Fruit fly (Drosophila melanogaster) whole organism, embryonic: ENCODE measurements around the gene CG12115.

Experiments
- ATbp ChIP-seq: fragments of 200-800 bp; sonication (Bioruptor generic); optimal IDR thresholded peaks from 2 replicates; lab custom pipeline; 2017; ENCODE audit warnings: missing biosample characterization, mild to moderate bottlenecking, missing genetic modification characterization, missing genetic modification reagents
- Adf1 ChIP-seq: fragments of 200-800 bp; sonication (Bioruptor generic); IDR thresholded peaks from 2 replicates; pipeline ENCODE4 v1.3.6; 2022; ENCODE audit warnings: missing biosample characterization, missing genetic modification characterization
- Atf3 ChIP-seq: fragments of 200-800 bp; sonication (Bioruptor generic); optimal IDR thresholded peaks from 3 replicates; lab custom pipeline; 2016; ENCODE audit warnings: missing biosample characterization, missing genetic modification characterization
- Awh ChIP-seq: fragments of 200-800 bp; sonication (Bioruptor generic); IDR thresholded peaks from 2 replicates; pipeline ENCODE4, ENCODE4 v1.3.6; 2022; ENCODE audit warnings: missing biosample characterization, missing genetic modification characterization
- B-H1 ChIP-seq: fragments of 200-800 bp; sonication (Bioruptor generic); IDR thresholded peaks from 3 replicates; pipeline ENCODE4 v1.3.6; 2022; ENCODE audit warnings: missing biosample characterization, missing genetic modification characterization
- Bdp1 ChIP-seq: fragments of 200-800 bp; sonication (Bioruptor generic); optimal IDR thresholded peaks from 3 replicates; lab custom pipeline; 2016; ENCODE audit warnings: missing biosample characterization, missing genetic modification characterization
- C15 ChIP-seq: fragments of 200-800 bp; sonication (Bioruptor generic); IDR thresholded peaks from 3 replicates; pipeline ENCODE4 v1.3.6; 2022; ENCODE audit warnings: missing biosample characterization, missing genetic modification characterization
- CG10267 ChIP-seq: fragments of 200-800 bp; sonication (Bioruptor generic); optimal IDR thresholded peaks from 2 replicates; lab custom pipeline; 2018; ENCODE audit warnings: missing biosample characterization, mild to moderate bottlenecking, missing genetic modification characterization, moderate library complexity
- CG10366 ChIP-seq: fragments of 200-800 bp; sonication (Bioruptor generic); IDR thresholded peaks from 2 replicates; pipeline ENCODE4 v1.3.6; 2022; ENCODE audit warnings: missing biosample characterization, missing genetic modification characterization
- CG10565 ChIP-seq: fragments of 200-800 bp; sonication (Bioruptor generic); optimal IDR thresholded peaks from 3 replicates; lab custom pipeline; 2016; ENCODE audit warnings: missing biosample characterization, mild to moderate bottlenecking, missing genetic modification characterization
- CG11560 ChIP-seq: fragments of 200-800 bp; sonication (Bioruptor generic); IDR thresholded peaks from 3 replicates; pipeline ENCODE4 v1.3.6; 2022; ENCODE audit warnings: missing biosample characterization, missing genetic modification characterization
- CG14050 ChIP-seq: fragments of 200-800 bp; sonication (Bioruptor generic); IDR thresholded peaks from 3 replicates; pipeline ENCODE4 v1.3.6; 2022; ENCODE audit warnings: missing biosample characterization, missing genetic modification characterization
- CG17612 ChIP-seq: fragments of 200-800 bp; sonication (Bioruptor generic); IDR thresholded peaks from 2 replicates; pipeline ENCODE4 v1.3.6; 2022; ENCODE audit warnings: missing biosample characterization, missing genetic modification characterization
- CG18476 ChIP-seq: fragments of 200-800 bp; sonication (Bioruptor generic); optimal IDR thresholded peaks from 2 replicates; lab custom pipeline; 2016; ENCODE audit warnings: missing biosample characterization, mild to moderate bottlenecking, missing genetic modification characterization
- CG42726 ChIP-seq: fragments of 200-800 bp; sonication (Bioruptor generic); IDR thresholded peaks from 2 replicates; pipeline ENCODE4 v1.3.6; 2022; ENCODE audit warnings: missing biosample characterization, missing genetic modification characterization; ENCODE audit not compliant: partially characterized antibody
- CG4404 ChIP-seq: fragments of 200-800 bp; sonication (Bioruptor generic); IDR thresholded peaks from 2 replicates; pipeline ENCODE4 v1.3.6; 2022; ENCODE audit warnings: missing biosample characterization, missing genetic modification characterization
- CG4617 ChIP-seq: fragments of 200-800 bp; sonication (Bioruptor generic); optimal IDR thresholded peaks from 3 replicates; lab custom pipeline; 2016; ENCODE audit warnings: missing biosample characterization, missing genetic modification characterization, borderline replicate concordance
- CG6813 ChIP-seq: fragments of 200-800 bp; sonication (Bioruptor generic); optimal IDR thresholded peaks from 2 replicates; lab custom pipeline; 2017; ENCODE audit warnings: missing biosample characterization, missing genetic modification characterization, mild to moderate bottlenecking, moderate library complexity, missing genetic modification reagents
- CG7963 ChIP-seq: fragments of 200-800 bp; sonication (Bioruptor generic); IDR thresholded peaks from 3 replicates; pipeline ENCODE4 v1.3.6; 2022; ENCODE audit warnings: missing biosample characterization, missing genetic modification characterization; ENCODE audit not compliant: partially characterized antibody
- CG8359 ChIP-seq: fragments of 200-800 bp; sonication (Bioruptor generic); optimal IDR thresholded peaks from 2 replicates; lab custom pipeline; 2017; ENCODE audit warnings: missing biosample characterization, mild to moderate bottlenecking, missing genetic modification characterization, borderline replicate concordance
- CoRest ChIP-seq: fragments of 200-800 bp; sonication (Bioruptor generic); optimal IDR thresholded peaks from 3 replicates; lab custom pipeline; 2018; ENCODE audit warnings: missing biosample characterization, mild to moderate bottlenecking, missing genetic modification characterization, moderate library complexity
- Dad ChIP-seq: fragments of 200-800 bp; sonication (Bioruptor generic); optimal IDR thresholded peaks from 3 replicates; lab custom pipeline; 2016; ENCODE audit warnings: missing biosample characterization, missing genetic modification characterization
- Doc2 ChIP-seq: fragments of 200-800 bp; sonication (Bioruptor generic); IDR thresholded peaks from 2 replicates; pipeline ENCODE4 v1.3.6; 2022; ENCODE audit warnings: missing biosample characterization, missing genetic modification characterization
- Dp ChIP-seq: fragments of 200-800 bp; sonication (Bioruptor generic); optimal IDR thresholded peaks from 2 replicates; lab custom pipeline; 2018; ENCODE audit warnings: missing biosample characterization, mild to moderate bottlenecking, missing genetic modification characterization, moderate library complexity
- E2f1 ChIP-seq: fragments of 200-800 bp; sonication (Bioruptor generic); IDR thresholded peaks from 2 replicates; pipeline ENCODE4 v1.3.6; 2022; ENCODE audit warnings: missing biosample characterization, missing genetic modification characterization
- E2f2 ChIP-seq: fragments of 200-800 bp; sonication (Bioruptor generic); IDR thresholded peaks from 2 replicates; pipeline ENCODE4 v1.3.6; 2022; ENCODE audit warnings: missing biosample characterization, missing genetic modification characterization
- Lpt ChIP-seq: fragments of >200 bp; optimal IDR thresholded peaks from 2 replicates; lab custom pipeline; 2018; ENCODE audit warnings: missing biosample characterization, missing genetic modification characterization
- MBD-R2 ChIP-seq: fragments of 200-800 bp; sonication (Bioruptor generic); IDR thresholded peaks from 2 replicates; pipeline ENCODE4 v1.3.6; 2022; ENCODE audit warnings: missing biosample characterization, missing genetic modification characterization
- Sin3A ChIP-seq: fragments of >200 bp; optimal IDR thresholded peaks from 2 replicates; lab custom pipeline; 2018
- Xbp1 ChIP-seq: fragments of 200-800 bp; sonication (Bioruptor generic); optimal IDR thresholded peaks from 3 replicates; lab custom pipeline; 2016; ENCODE audit warnings: missing biosample characterization, mild to moderate bottlenecking, missing genetic modification characterization
- YL-1 ChIP-seq: fragments of 200-800 bp; sonication (Bioruptor generic); optimal IDR thresholded peaks from 3 replicates; lab custom pipeline; 2017; ENCODE audit warnings: missing biosample characterization, mild to moderate bottlenecking, missing genetic modification characterization
- abd-A ChIP-seq: fragments of 200-800 bp; sonication (Bioruptor generic); optimal IDR thresholded peaks from 3 replicates; lab custom pipeline; 2019; ENCODE audit warnings: missing biosample characterization, mild to moderate bottlenecking, missing genetic modification characterization, moderate library complexity
- ash1 ChIP-seq: fragments of 200-800 bp; sonication (Bioruptor generic); optimal IDR thresholded peaks from 2 replicates; lab custom pipeline; 2018; ENCODE audit warnings: missing biosample characterization, mild to moderate bottlenecking, missing genetic modification characterization
- bcd ChIP-seq: fragments of 200-800 bp; sonication (Bioruptor generic); optimal IDR thresholded peaks from 2 replicates; lab custom pipeline; 2017; ENCODE audit warnings: missing biosample characterization, mild to moderate bottlenecking, missing genetic modification characterization
- caup ChIP-seq: fragments of 200-800 bp; sonication (Bioruptor generic); optimal IDR thresholded peaks from 3 replicates; lab custom pipeline; 2017; ENCODE audit warnings: missing biosample characterization, mild to moderate bottlenecking, missing genetic modification characterization, moderate library complexity; ENCODE audit not compliant: severe bottlenecking
- chn ChIP-seq: fragments of 200-800 bp; sonication (Bioruptor generic); optimal IDR thresholded peaks from 2 replicates; lab custom pipeline; 2016; ENCODE audit warnings: missing biosample characterization, missing genetic modification characterization
- dmrt11E ChIP-seq: fragments of 200-800 bp; sonication (Bioruptor generic); optimal IDR thresholded peaks from 3 replicates; lab custom pipeline; 2018; ENCODE audit warnings: missing biosample characterization, mild to moderate bottlenecking, missing genetic modification characterization, moderate library complexity
- en ChIP-seq: fragments of 200-800 bp; sonication (Bioruptor generic); optimal IDR thresholded peaks from 2 replicates; lab custom pipeline; 2016; ENCODE audit warnings: missing biosample characterization, missing genetic modification characterization
- eve ChIP-seq, 2 experiments: fragments of >200 bp; optimal IDR thresholded peaks; 2 replicates each; lab custom pipeline; 2017; ENCODE audit warnings: missing biosample characterization in 2 of 2, missing genetic modification characterization in 2 of 2
- fd102C ChIP-seq: fragments of 200-800 bp; sonication (Bioruptor generic); optimal IDR thresholded peaks from 2 replicates; lab custom pipeline; 2018; ENCODE audit warnings: missing biosample characterization, mild to moderate bottlenecking, missing genetic modification characterization, moderate library complexity
- fd64A ChIP-seq: fragments of 200-800 bp; sonication (Bioruptor generic); optimal IDR thresholded peaks from 3 replicates; lab custom pipeline; 2018; ENCODE audit warnings: missing biosample characterization, mild to moderate bottlenecking, missing genetic modification characterization
- ftz-f1 ChIP-seq: fragments of 200-800 bp; sonication (Bioruptor generic); optimal IDR thresholded peaks from 2 replicates; lab custom pipeline; 2016; ENCODE audit warnings: missing biosample characterization, missing genetic modification characterization
- gcm ChIP-seq: fragments of 200-800 bp; sonication (Bioruptor generic); optimal IDR thresholded peaks from 2 replicates; lab custom pipeline; 2019; ENCODE audit warnings: missing biosample characterization, mild to moderate bottlenecking, missing genetic modification characterization, moderate library complexity
- gro ChIP-seq: fragments of 200-800 bp; sonication (Bioruptor generic); optimal IDR thresholded peaks from 2 replicates; lab custom pipeline; 2016; ENCODE audit warnings: missing biosample characterization, missing genetic modification characterization
- hb ChIP-seq: fragments of 200-800 bp; sonication (Bioruptor generic); IDR thresholded peaks from 3 replicates; pipeline ENCODE4 v1.3.6; 2022; ENCODE audit warnings: missing biosample characterization, missing genetic modification characterization; ENCODE audit not compliant: partially characterized antibody
- lola ChIP-seq, 3 experiments: fragments of >200 bp in 2 of 3; fragments of 200-800 bp in 1 of 3; sonication (Bioruptor generic) in 1 of 3; optimal IDR thresholded peaks; 2 replicates each; lab custom pipeline; 2017 to 2019; ENCODE audit warnings: missing biosample characterization in 3 of 3, missing genetic modification characterization in 3 of 3, mild to moderate bottlenecking in 1 of 3, moderate library complexity in 1 of 3
- sc ChIP-seq, 3 experiments: fragments of >200 bp in 2 of 3; fragments of 200-800 bp in 1 of 3; sonication (Bioruptor generic) in 1 of 3; optimal IDR thresholded peaks; 2 replicates in 2 of 3; 3 replicates in 1 of 3; lab custom pipeline; 2017; ENCODE audit warnings: mild to moderate bottlenecking in 1 of 3, missing biosample characterization in 1 of 3, missing genetic modification characterization in 1 of 3, missing genetic modification reagents in 1 of 3
- schlank ChIP-seq: fragments of 200-800 bp; sonication (Bioruptor generic); optimal IDR thresholded peaks from 2 replicates; lab custom pipeline; 2018; ENCODE audit warnings: missing biosample characterization, mild to moderate bottlenecking, missing genetic modification characterization
- sd ChIP-seq: fragments of 200-800 bp; sonication (Bioruptor generic); optimal IDR thresholded peaks from 3 replicates; lab custom pipeline; 2018; ENCODE audit warnings: missing biosample characterization, mild to moderate bottlenecking, missing genetic modification characterization, moderate library complexity
- sqz ChIP-seq: fragments of 200-800 bp; sonication (Bioruptor generic); optimal IDR thresholded peaks from 3 replicates; lab custom pipeline; 2018; ENCODE audit warnings: missing biosample characterization, mild to moderate bottlenecking, missing genetic modification characterization

CG12115 gene

DNA sequence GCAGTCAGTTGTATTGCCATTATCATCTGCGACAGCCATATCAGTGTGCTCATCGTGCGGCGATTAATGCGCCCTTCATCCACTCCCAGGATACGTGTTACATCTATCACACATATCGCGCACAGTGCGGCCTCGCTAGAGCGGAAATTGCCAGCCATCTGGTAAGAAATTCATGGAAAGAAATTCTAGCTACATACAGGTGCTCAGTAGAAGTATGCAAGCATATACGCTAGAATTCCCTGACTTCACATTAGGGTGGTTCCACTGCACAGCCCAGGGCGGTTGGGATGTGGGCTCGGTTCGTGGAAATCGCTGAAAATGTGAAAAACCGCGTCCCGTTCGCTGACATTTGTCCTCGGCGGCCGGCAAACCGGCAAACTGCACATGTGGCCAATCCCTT is 49.2 kb downstream of the CG12115 start (continued):
- TF ChIP-seq CG10565 (GFP tag; lab: Kevin White, UChicago), result no peak
- 0 out of 3 replicates have a peak, but pooled peaks have one; percentile 44 for TF ChIP-seq C15 (GFP tag; lab: Robert Waterston, UW)
- TF ChIP-seq CG18476, result peak; percentile 39
- TF ChIP-seq MBD-R2 (GFP tag; lab: Robert Waterston, UW), result peak; percentile 62
- TF ChIP-seq sd, result peak; percentile 36
- TF ChIP-seq ash1, result no peak
- peak; percentile 7 for TF ChIP-seq sqz (GFP tag; lab: Kevin White, UChicago)
- TF ChIP-seq Xbp1 (GFP tag; lab: Kevin White, UChicago), result peak; percentile 79
- TF ChIP-seq bcd (GFP tag; lab: Kevin White, UChicago), result peak; percentile 53
- TF ChIP-seq gro (GFP tag; lab: Kevin White, UChicago), result no peak
- TF ChIP-seq B-H1, result peak; percentile 71
- TF ChIP-seq YL-1 (GFP tag; lab: Kevin White, UChicago), result no peak
- peak; percentile 45 for TF ChIP-seq Atf3 (GFP tag; lab: Kevin White, UChicago)
- TF ChIP-seq gcm (GFP tag; lab: Kevin White, UChicago), result peak; percentile 66
- 0 out of 2 replicates have a peak, but pooled peaks have one; percentile 12 for TF ChIP-seq Adf1 (GFP tag; lab: Robert Waterston, UW)
- TF ChIP-seq lola (GFP tag; optimal IDR thresholded peaks at IDR 0.05; lab: Kevin White, UChicago), result peak in 1 of 3 experiments; percentile 67
- TF ChIP-seq schlank (tag; lab: Kevin White, UChicago), result peak; percentile 16
- TF ChIP-seq E2f1 (GFP tag; lab: Robert Waterston, UW), result peak; percentile 80
- TF ChIP-seq ATbp (GFP tag; lab: Kevin White, UChicago), result peak; percentile 74
- TF ChIP-seq sc (optimal IDR thresholded peaks at IDR 0.05; lab: Kevin White, UChicago), result no peak
- TF ChIP-seq sc (GFP tag; optimal IDR thresholded peaks at IDR 0.05; lab: Kevin White, UChicago), result peak; percentile 40
- TF ChIP-seq hb, result 0 out of 3 replicates have a peak, but pooled peaks have one; percentile 24
- TF ChIP-seq Lpt (GFP tag; lab: Kevin White, UChicago), result no peak
- TF ChIP-seq Awh (GFP tag; lab: Robert Waterston, UW), result peak; percentile 81
- TF ChIP-seq Doc2 (GFP tag; lab: Robert Waterston, UW), result no peak
- no peak for TF ChIP-seq Sin3A (lab: Kevin White, UChicago)
- no peak for TF ChIP-seq eve (GFP tag; optimal IDR thresholded peaks at IDR 0.05; lab: Kevin White, UChicago)
- no peak for TF ChIP-seq abd-A (tag; lab: Kevin White, UChicago)
- TF ChIP-seq en (GFP tag; lab: Kevin White, UChicago), result no peak
- no peak for TF ChIP-seq CG7963 (GFP tag; lab: Robert Waterston, UW)
- no peak for TF ChIP-seq CG42726 (GFP tag; lab: Robert Waterston, UW)
- TF ChIP-seq ftz-f1 (GFP tag; lab: Kevin White, UChicago), result no peak
- peak; percentile 25 for TF ChIP-seq Dad (GFP tag; lab: Kevin White, UChicago)
- peak; percentile 85 for TF ChIP-seq CG4404 (GFP tag; lab: Robert Waterston, UW)
- peak; percentile 78 for TF ChIP-seq chn
- TF ChIP-seq CoRest (tag; lab: Kevin White, UChicago), result peak; percentile 72
- TF ChIP-seq E2f2, result peak; percentile 42
- TF ChIP-seq fd64A, result peak; percentile 56
- TF ChIP-seq Bdp1, result peak; percentile 22
- TF ChIP-seq CG4617 (GFP tag; lab: Kevin White, UChicago), result peak; percentile 22
- TF ChIP-seq CG11560 (tag; lab: Robert Waterston, UW), result peak; percentile 65; the same call in 2 of the 3 replicates
- TF ChIP-seq CG10267 (tag; lab: Kevin White, UChicago), result peak; percentile 57
- TF ChIP-seq Dp (GFP tag; lab: Kevin White, UChicago), result no peak
- TF ChIP-seq CG17612 (GFP tag; lab: Robert Waterston, UW), result peak; percentile 57; the same call in 1 of the 2 replicates
- TF ChIP-seq CG14050 (GFP tag; lab: Robert Waterston, UW), result peak; percentile 75
- TF ChIP-seq CG8359 (GFP tag; lab: Kevin White, UChicago), result peak; percentile 55
- TF ChIP-seq CG10366 (GFP tag; lab: Robert Waterston, UW), result peak; percentile 81
- peak; percentile 79 for TF ChIP-seq dmrt11E (tag; lab: Kevin White, UChicago)
- TF ChIP-seq CG6813, result peak; percentile 71
- TF ChIP-seq fd102C (GFP tag; lab: Kevin White, UChicago), result peak; percentile 26
- TF ChIP-seq caup (GFP tag; lab: Kevin White, UChicago), result no peak
